Fruit fly (Drosophila melanogaster): ENCODE results near the gene capt.

capt gene

DNA sequence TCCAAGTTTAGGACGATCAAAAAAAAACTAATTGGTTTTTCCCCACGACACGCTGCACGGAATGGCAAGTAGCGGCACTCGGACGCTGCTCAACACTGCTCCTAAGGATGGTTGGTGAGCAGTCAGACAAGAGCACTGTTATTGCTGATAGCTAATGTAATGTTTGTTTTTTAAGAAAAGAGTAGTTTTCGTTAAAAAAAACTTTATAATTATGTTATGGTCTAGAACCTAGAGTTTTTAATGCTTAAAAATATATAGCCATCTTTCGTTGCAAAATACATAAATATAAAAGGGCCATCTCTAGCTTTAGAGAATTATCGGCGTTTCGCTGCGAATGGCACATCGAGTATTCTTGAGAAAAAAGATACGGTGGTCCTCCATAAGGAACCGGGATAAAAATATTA is 14.6 kb upstream of the capt start, which contains the start of the genes Charon and CG4887 (continued):
- TF ChIP-seq Fer2 (tag; optimal IDR thresholded peaks at IDR 0.05) = peak; percentile 79
- TF ChIP-seq gcm2 (GFP tag; optimal IDR thresholded peaks at IDR 0.05) = peak; percentile 61
- no peak for TF ChIP-seq ac (GFP tag; optimal IDR thresholded peaks at IDR 0.05)
- no peak for TF ChIP-seq tna (GFP tag; IDR thresholded peaks at IDR 0.05; ENCODE audit: partially characterized antibody)
- peak; percentile 97 for TF ChIP-seq CG10267 (tag; optimal IDR thresholded peaks at IDR 0.05)
- TF ChIP-seq dmrt99B (tag; optimal IDR thresholded peaks at IDR 0.05) = no peak
- TF ChIP-seq CG6765 (GFP tag; optimal IDR thresholded peaks at IDR 0.05) = peak; percentile 75
- TF ChIP-seq CG7963 (GFP tag; IDR thresholded peaks at IDR 0.05; ENCODE audit: partially characterized antibody) = 0 out of 3 replicates have a peak, but pooled peaks have one; percentile 28
- TF ChIP-seq wek (GFP tag; optimal IDR thresholded peaks at IDR 0.05) = no peak
- TF ChIP-seq bowl (GFP tag; IDR thresholded peaks at IDR 0.05) = no peak
- TF ChIP-seq Sox100B (GFP tag; optimal IDR thresholded peaks at IDR 0.05) = no peak
- TF ChIP-seq Meics (GFP tag; optimal IDR thresholded peaks at IDR 0.05) = peak; percentile 75
- peak; percentile 85 for TF ChIP-seq CG8944 (GFP tag; optimal IDR thresholded peaks at IDR 0.05)
- TF ChIP-seq CG16813 (GFP tag; IDR thresholded peaks at IDR 0.05; ENCODE audit: partially characterized antibody) = peak; percentile 75
- no peak for TF ChIP-seq CG3065 (GFP tag; optimal IDR thresholded peaks at IDR 0.05)
- peak; percentile 88 for TF ChIP-seq CG12659 (GFP tag; optimal IDR thresholded peaks at IDR 0.05)
- peak; percentile 86 for TF ChIP-seq CG13894 (tag; optimal IDR thresholded peaks at IDR 0.05)
- TF ChIP-seq CG18011 (GFP tag; optimal IDR thresholded peaks at IDR 0.05) = peak; percentile 77
- TF ChIP-seq CG9727 (GFP tag; optimal IDR thresholded peaks at IDR 0.05) = peak; percentile 76
- TF ChIP-seq CG10321 (GFP tag; IDR thresholded peaks at IDR 0.05) = no peak
- peak; percentile 57; the same call in 2 of the 3 replicates for TF ChIP-seq CG7357 (GFP tag; IDR thresholded peaks at IDR 0.05)
- peak; percentile 73 for TF ChIP-seq CG2116 (GFP tag; optimal IDR thresholded peaks at IDR 0.05)
- peak; percentile 87 for TF ChIP-seq tin (GFP tag; optimal IDR thresholded peaks at IDR 0.05)
- no peak for TF ChIP-seq Asciz (GFP tag; optimal IDR thresholded peaks at IDR 0.05)
- TF ChIP-seq CG32772 (GFP tag; IDR thresholded peaks at IDR 0.05) = peak; percentile 89
- TF ChIP-seq caup (GFP tag; optimal IDR thresholded peaks at IDR 0.05; ENCODE audit: severe bottlenecking) = peak; percentile 73
- no peak for TF ChIP-seq Hr39 (optimal IDR thresholded peaks at IDR 0.05)
- TF ChIP-seq CG14667 (GFP tag; IDR thresholded peaks at IDR 0.05) = peak; percentile 68
- peak; percentile 3 for TF ChIP-seq CG10274 (GFP tag; optimal IDR thresholded peaks at IDR 0.05)
- TF ChIP-seq ftz-f1 (GFP tag; optimal IDR thresholded peaks at IDR 0.05) = peak; percentile 48
- TF ChIP-seq crol (GFP tag; IDR thresholded peaks at IDR 0.05) = no peak
- no peak for TF ChIP-seq fru (optimal IDR thresholded peaks at IDR 0.05)
- no peak for TF ChIP-seq Hr78 (GFP tag; optimal IDR thresholded peaks at IDR 0.05)
- TF ChIP-seq sisA (GFP tag; IDR thresholded peaks at IDR 0.05) = peak; percentile 87
- TF ChIP-seq D (optimal IDR thresholded peaks at IDR 0.05) = no peak
- no peak for TF ChIP-seq D (GFP tag; optimal IDR thresholded peaks at IDR 0.05)
- no peak for TF ChIP-seq zen2 (GFP tag; IDR thresholded peaks at IDR 0.05; ENCODE audit: partially characterized antibody)
- no peak for TF ChIP-seq CG12219 (GFP tag; optimal IDR thresholded peaks at IDR 0.05)
- TF ChIP-seq MBD-R2 (GFP tag; IDR thresholded peaks at IDR 0.05) = peak; percentile 89
- peak; percentile 76 for TF ChIP-seq CG1647 (GFP tag; optimal IDR thresholded peaks at IDR 0.05)
- TF ChIP-seq CG15073 (GFP tag; optimal IDR thresholded peaks at IDR 0.05) = no peak
- no peak for TF ChIP-seq ash1 (GFP tag; optimal IDR thresholded peaks at IDR 0.05)
- no peak for TF ChIP-seq CG7556 (GFP tag; optimal IDR thresholded peaks at IDR 0.05)
- no peak for TF ChIP-seq sd (tag; optimal IDR thresholded peaks at IDR 0.05)
- TF ChIP-seq CG15696 (tag; optimal IDR thresholded peaks at IDR 0.05) = peak; percentile 87
- peak in 1 of 3 experiments; percentile 82 for TF ChIP-seq lola (GFP tag; optimal IDR thresholded peaks at IDR 0.05)
- peak; percentile 72; the same call in 1 of the 3 replicates for TF ChIP-seq H15 (GFP tag; IDR thresholded peaks at IDR 0.05)
- TF ChIP-seq NfI (GFP tag; optimal IDR thresholded peaks at IDR 0.05) = peak; percentile 85
- TF ChIP-seq CG7928 (GFP tag; optimal IDR thresholded peaks at IDR 0.05) = peak; percentile 53
- peak; percentile 79 for TF ChIP-seq NC2β (GFP tag; optimal IDR thresholded peaks at IDR 0.05)
- peak; percentile 68 for TF ChIP-seq CG12104 (GFP tag; optimal IDR thresholded peaks at IDR 0.05)
